Worm (Caenorhabditis elegans): ENCODE measurements around the gene hpx-2.

hpx-2 gene

DNA sequence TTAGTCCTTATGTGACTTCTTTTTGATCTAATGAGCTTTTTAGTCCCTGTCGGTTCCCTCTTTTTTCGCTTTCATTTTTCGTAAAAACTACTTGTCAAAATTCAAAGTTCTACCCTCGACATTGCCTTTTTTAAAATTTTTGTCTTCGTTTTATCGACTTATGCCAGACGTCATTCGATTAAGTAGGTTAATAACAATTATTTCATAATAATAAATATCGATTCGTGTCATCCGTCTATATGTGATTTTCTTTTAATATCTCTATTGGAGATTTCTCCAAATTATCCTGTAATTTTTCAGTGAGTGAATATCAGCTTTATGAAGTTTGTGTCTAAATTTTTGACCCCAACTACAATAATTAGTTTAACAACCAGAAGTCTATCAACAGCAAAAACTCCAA lies 27.5 kb upstream of the hpx-2 start, which contains the start of gene hpo-31:
Gene hpo-31 (plus strand): TSS at position 301 of the 400 bp plus-strand sequence.
- no peak for TF ChIP-seq pes-1 (GFP tag; IDR thresholded peaks at IDR 0.05)
- no peak for TF ChIP-seq flt-1 (GFP tag; IDR thresholded peaks at IDR 0.05)
- no peak for TF ChIP-seq F13C5.2 (tag; optimal IDR thresholded peaks at IDR 0.05)
- no peak for TF ChIP-seq ceh-13 (GFP tag; optimal IDR thresholded peaks at IDR 0.05)
- TF ChIP-seq tra-4 (tag; optimal IDR thresholded peaks at IDR 0.05), result no peak
- no peak for TF ChIP-seq aly-1 (tag; optimal IDR thresholded peaks at IDR 0.05)
- no peak for TF ChIP-seq ets-7 (tag; optimal IDR thresholded peaks at IDR 0.05)
- no peak for TF ChIP-seq B0310.2 (tag; optimal IDR thresholded peaks at IDR 0.05)
- no peak for TF ChIP-seq hmbx-1 (tag; optimal IDR thresholded peaks at IDR 0.05)

DNA sequence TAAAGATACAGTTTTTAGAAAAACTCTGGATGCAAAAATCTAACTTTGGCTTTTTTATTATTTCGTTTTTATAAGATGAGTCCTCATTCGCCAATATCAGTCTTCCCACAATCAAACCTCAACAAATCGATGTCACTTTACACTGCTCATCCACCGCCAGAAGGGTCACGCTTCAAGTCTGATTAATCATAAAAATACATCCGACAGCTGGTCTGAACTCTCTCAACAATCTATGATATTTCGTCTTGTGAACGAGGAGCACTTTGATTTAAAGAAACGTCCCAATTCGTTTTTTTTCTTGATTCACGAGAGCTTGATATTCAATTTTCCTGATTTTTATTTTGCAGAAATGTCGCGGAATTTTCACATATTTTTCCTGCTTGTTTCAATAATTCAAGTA lies 22.4 kb upstream of the hpx-2 start, which contains the start of gene nrf-5:
Gene nrf-5 (plus strand): TSS at position 348 of the 400 bp plus-strand sequence.
- TF ChIP-seq hnd-1 (tag; optimal IDR thresholded peaks at IDR 0.05), result no peak
- TF ChIP-seq B0310.2 (tag; optimal IDR thresholded peaks at IDR 0.05), result no peak
- TF ChIP-seq ama-1 (optimal IDR thresholded peaks at IDR 0.05), result no peak
- no peak for TF ChIP-seq hmg-4 (GFP tag; optimal IDR thresholded peaks at IDR 0.05)
- no peak for TF ChIP-seq ets-7 (tag; optimal IDR thresholded peaks at IDR 0.05)
- TF ChIP-seq ceh-13 (GFP tag; optimal IDR thresholded peaks at IDR 0.05), result no peak
- no peak for TF ChIP-seq tbx-11 (GFP tag; IDR thresholded peaks at IDR 0.05)
- no peak for TF ChIP-seq sea-1 (GFP tag; conservative IDR thresholded peaks at IDR 0.05)
- no peak for TF ChIP-seq tra-4 (tag; optimal IDR thresholded peaks at IDR 0.05)
- no peak for TF ChIP-seq hmbx-1 (tag; optimal IDR thresholded peaks at IDR 0.05)
- TF ChIP-seq flt-1 (GFP tag; IDR thresholded peaks at IDR 0.05), result no peak
- no peak for TF ChIP-seq tbx-37 (GFP tag; conservative IDR thresholded peaks at IDR 0.05)

DNA sequence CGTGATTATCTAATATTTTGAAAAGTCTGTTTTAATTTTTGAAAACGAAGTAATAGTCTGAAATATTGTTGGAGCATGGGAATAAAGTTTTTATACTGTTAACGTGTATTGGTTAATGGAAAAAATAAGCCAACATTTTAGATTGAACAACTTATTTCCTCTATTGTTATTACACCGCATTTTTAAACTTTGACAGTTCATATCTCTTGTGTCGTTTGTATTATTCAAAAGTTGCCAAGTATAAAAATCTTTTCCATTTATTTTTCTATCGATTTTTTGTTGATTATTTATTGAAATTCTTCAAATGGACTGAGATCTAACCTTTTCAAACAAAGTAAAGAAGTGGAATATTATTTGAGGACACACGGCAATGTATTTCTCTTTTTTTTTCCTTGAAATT lies 19.5 kb upstream of the hpx-2 start, which contains the start of gene str-165:
Gene str-165 (plus strand): TSS at position 301 of the 400 bp plus-strand sequence.
- no peak for TF ChIP-seq pes-1 (GFP tag; IDR thresholded peaks at IDR 0.05)
- no peak for TF ChIP-seq scrt-1 (GFP tag; IDR thresholded peaks at IDR 0.05)
- no peak for TF ChIP-seq tbx-11 (GFP tag; IDR thresholded peaks at IDR 0.05)
- no peak for TF ChIP-seq ceh-36 (tag; optimal IDR thresholded peaks at IDR 0.05)
- no peak for TF ChIP-seq sea-1 (GFP tag; conservative IDR thresholded peaks at IDR 0.05)
- TF ChIP-seq aly-1 (tag; optimal IDR thresholded peaks at IDR 0.05), result no peak
- TF ChIP-seq B0310.2 (tag; optimal IDR thresholded peaks at IDR 0.05), result no peak
- TF ChIP-seq ama-1 (optimal IDR thresholded peaks at IDR 0.05), result no peak

- TF ChIP-seq ama-1 (optimal IDR thresholded peaks at IDR 0.05) (no peak), tbx-11 (GFP tag; IDR thresholded peaks at IDR 0.05) (no peak), ets-7 (tag; optimal IDR thresholded peaks at IDR 0.05) (no peak)
These were observed 16.3 kb upstream of the hpx-2 start, which contains the start of gene srx-129 for ce11 chrV:13833951-13834350. Gene srx-129, plus strand, starts transcription at chrV:13834251.

DNA sequence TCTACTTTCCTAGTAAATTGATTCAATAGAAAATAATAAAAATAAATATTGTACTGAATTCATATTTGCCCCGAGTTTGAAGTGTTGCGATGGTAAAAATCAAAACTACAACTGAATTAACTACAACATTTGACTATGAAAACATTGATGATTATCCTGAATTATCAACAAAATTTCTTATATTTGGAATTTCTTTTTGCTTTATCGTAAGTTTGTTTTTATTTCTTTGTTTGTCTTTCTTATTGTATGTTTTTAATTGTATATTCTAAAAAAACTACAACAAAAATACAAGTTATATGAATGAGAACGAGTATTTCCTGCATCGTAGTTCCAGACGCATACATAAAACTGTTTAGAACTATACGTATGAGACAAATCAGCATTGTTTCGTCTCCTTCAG lies 13.1 kb upstream of the hpx-2 start, which contains the start of gene srx-128:
Gene srx-128 (plus strand): TSS at position 301 of the 400 bp plus-strand sequence.
- TF ChIP-seq pes-1 (GFP tag; IDR thresholded peaks at IDR 0.05) (no peak), ets-7 (tag; optimal IDR thresholded peaks at IDR 0.05) (no peak)

ce11 chrV:13839433-13839832 lies 10.8 kb upstream of the hpx-2 start, which contains the start of gene F55B12.10:
Gene F55B12.10, plus strand, starts transcription at chrV:13839733.
- no peak for TF ChIP-seq hnd-1 (tag; optimal IDR thresholded peaks at IDR 0.05)
- TF ChIP-seq flt-1 (GFP tag; IDR thresholded peaks at IDR 0.05), result no peak
- TF ChIP-seq F13C5.2 (tag; optimal IDR thresholded peaks at IDR 0.05), result no peak
- no peak for TF ChIP-seq B0310.2 (tag; optimal IDR thresholded peaks at IDR 0.05)
- no peak for TF ChIP-seq scrt-1 (GFP tag; IDR thresholded peaks at IDR 0.05)
- no peak for TF ChIP-seq tbx-11 (GFP tag; IDR thresholded peaks at IDR 0.05)
- no peak for TF ChIP-seq tbx-37 (GFP tag; conservative IDR thresholded peaks at IDR 0.05)
- TF ChIP-seq hmbx-1 (tag; optimal IDR thresholded peaks at IDR 0.05), result no peak
- TF ChIP-seq hmg-4 (GFP tag; optimal IDR thresholded peaks at IDR 0.05), result no peak
- TF ChIP-seq ceh-36 (tag; optimal IDR thresholded peaks at IDR 0.05), result no peak
- no peak for TF ChIP-seq ets-7 (tag; optimal IDR thresholded peaks at IDR 0.05)
- TF ChIP-seq tra-4 (tag; optimal IDR thresholded peaks at IDR 0.05), result no peak
- TF ChIP-seq aly-1 (tag; optimal IDR thresholded peaks at IDR 0.05), result no peak
- TF ChIP-seq ceh-13 (GFP tag; optimal IDR thresholded peaks at IDR 0.05), result no peak
- TF ChIP-seq ama-1 (optimal IDR thresholded peaks at IDR 0.05), result no peak
- TF ChIP-seq pes-1 (GFP tag; IDR thresholded peaks at IDR 0.05), result no peak
- TF ChIP-seq sea-1 (GFP tag; conservative IDR thresholded peaks at IDR 0.05), result no peak

- TF ChIP-seq aly-1 (tag; optimal IDR thresholded peaks at IDR 0.05) (no peak), tra-4 (tag; optimal IDR thresholded peaks at IDR 0.05) (no peak), hmbx-1 (tag; optimal IDR thresholded peaks at IDR 0.05) (no peak), flt-1 (GFP tag; IDR thresholded peaks at IDR 0.05) (no peak), sea-1 (GFP tag; conservative IDR thresholded peaks at IDR 0.05) (no peak), tbx-37 (GFP tag; conservative IDR thresholded peaks at IDR 0.05) (no peak), scrt-1 (GFP tag; IDR thresholded peaks at IDR 0.05) (no peak), hmg-4 (GFP tag; optimal IDR thresholded peaks at IDR 0.05) (no peak), hnd-1 (tag; optimal IDR thresholded peaks at IDR 0.05) (no peak), ceh-13 (GFP tag; optimal IDR thresholded peaks at IDR 0.05) (no peak), F13C5.2 (tag; optimal IDR thresholded peaks at IDR 0.05) (no peak), ets-7 (tag; optimal IDR thresholded peaks at IDR 0.05) (no peak), tbx-11 (GFP tag; IDR thresholded peaks at IDR 0.05) (no peak), pes-1 (GFP tag; IDR thresholded peaks at IDR 0.05) (no peak)
These were observed 9.4 kb upstream of the hpx-2 start, which contains the start of gene srx-17 for ce11 chrV:13840909-13841308. Gene srx-17, plus strand, starts transcription at chrV:13841209.

ce11 chrV:13843147-13843546 lies 7.1 kb upstream of the hpx-2 start, which contains the start of gene srx-130:
Gene srx-130, plus strand, starts transcription at chrV:13843447.
- TF ChIP-seq aly-1 (tag; optimal IDR thresholded peaks at IDR 0.05) (no peak), tra-4 (tag; optimal IDR thresholded peaks at IDR 0.05) (no peak), F13C5.2 (tag; optimal IDR thresholded peaks at IDR 0.05) (no peak), sea-1 (GFP tag; conservative IDR thresholded peaks at IDR 0.05) (no peak), hnd-1 (tag; optimal IDR thresholded peaks at IDR 0.05) (no peak), pes-1 (GFP tag; IDR thresholded peaks at IDR 0.05) (no peak), ets-7 (tag; optimal IDR thresholded peaks at IDR 0.05) (no peak), scrt-1 (GFP tag; IDR thresholded peaks at IDR 0.05) (no peak), ceh-13 (GFP tag; optimal IDR thresholded peaks at IDR 0.05) (no peak), ceh-36 (tag; optimal IDR thresholded peaks at IDR 0.05) (no peak), ama-1 (optimal IDR thresholded peaks at IDR 0.05) (no peak), tbx-37 (GFP tag; conservative IDR thresholded peaks at IDR 0.05) (no peak), hmg-4 (GFP tag; optimal IDR thresholded peaks at IDR 0.05) (no peak), flt-1 (GFP tag; IDR thresholded peaks at IDR 0.05) (no peak), tbx-11 (GFP tag; IDR thresholded peaks at IDR 0.05) (no peak)

All from whole organism, early embryonic.